Fruit fly (Drosophila melanogaster) whole organism, embryonic: ENCODE results near the gene CG11178.

Source experiments
- BEAF-32 ChIP-seq: fragments of 200-800 bp; sonication (Bioruptor generic); optimal IDR thresholded peaks from 3 replicates; lab custom pipeline; 2017; ENCODE audit warnings: missing biosample characterization, missing genetic modification characterization, mild to moderate bottlenecking, moderate library complexity, missing genetic modification reagents
- CG10321 ChIP-seq: fragments of 200-800 bp; sonication (Bioruptor generic); IDR thresholded peaks from 2 replicates; pipeline ENCODE4 v1.3.6; 2022; ENCODE audit warnings: missing biosample characterization, missing genetic modification characterization
- CG10431 ChIP-seq: fragments of 200-800 bp; sonication (Bioruptor generic); optimal IDR thresholded peaks from 3 replicates; lab custom pipeline; 2018; ENCODE audit warnings: missing biosample characterization, mild to moderate bottlenecking, missing genetic modification characterization
- CG10654 ChIP-seq: fragments of 200-800 bp; sonication (Bioruptor generic); optimal IDR thresholded peaks from 2 replicates; lab custom pipeline; 2016; ENCODE audit warnings: missing biosample characterization, missing genetic modification characterization
- CG11093 ChIP-seq: fragments of 200-800 bp; sonication (Bioruptor generic); IDR thresholded peaks from 3 replicates; pipeline ENCODE4 v1.3.6; 2022; ENCODE audit warnings: missing biosample characterization, missing genetic modification characterization
- CG11456 ChIP-seq: fragments of 200-800 bp; sonication (Bioruptor generic); IDR thresholded peaks from 3 replicates; pipeline ENCODE4 v1.3.6; 2022; ENCODE audit warnings: missing biosample characterization, missing genetic modification characterization
- CG11560 ChIP-seq: fragments of 200-800 bp; sonication (Bioruptor generic); IDR thresholded peaks from 3 replicates; pipeline ENCODE4 v1.3.6; 2022; ENCODE audit warnings: missing biosample characterization, missing genetic modification characterization
- CG13287 ChIP-seq: fragments of 200-800 bp; sonication (Bioruptor generic); IDR thresholded peaks from 2 replicates; pipeline ENCODE4 v1.3.6; 2022; ENCODE audit warnings: missing biosample characterization, missing genetic modification characterization; ENCODE audit not compliant: partially characterized antibody
- CG13894 ChIP-seq: fragments of 200-800 bp; sonication (Bioruptor generic); optimal IDR thresholded peaks from 3 replicates; lab custom pipeline; 2018; ENCODE audit warnings: missing biosample characterization, mild to moderate bottlenecking, missing genetic modification characterization, moderate library complexity
- CG1603 ChIP-seq: fragments of 200-800 bp; sonication (Bioruptor generic); optimal IDR thresholded peaks from 2 replicates; lab custom pipeline; 2019; ENCODE audit warnings: missing biosample characterization, mild to moderate bottlenecking, missing genetic modification characterization, moderate library complexity
- CG17186 ChIP-seq: fragments of 200-800 bp; sonication (Bioruptor generic); optimal IDR thresholded peaks from 3 replicates; lab custom pipeline; 2017; ENCODE audit warnings: missing biosample characterization, missing genetic modification reagents, missing genetic modification characterization
- CG17328 ChIP-seq: fragments of 200-800 bp; sonication (Bioruptor generic); IDR thresholded peaks from 2 replicates; pipeline ENCODE4 v1.3.6; 2022; ENCODE audit warnings: missing biosample characterization, missing genetic modification characterization
- CG18476 ChIP-seq: fragments of 200-800 bp; sonication (Bioruptor generic); optimal IDR thresholded peaks from 2 replicates; lab custom pipeline; 2016; ENCODE audit warnings: missing biosample characterization, mild to moderate bottlenecking, missing genetic modification characterization
- CG2202 ChIP-seq: fragments of 200-800 bp; sonication (Bioruptor generic); optimal IDR thresholded peaks from 2 replicates; lab custom pipeline; 2018; ENCODE audit warnings: missing biosample characterization, mild to moderate bottlenecking, missing genetic modification characterization
- CG2889 ChIP-seq: fragments of 200-800 bp; sonication (Bioruptor generic); IDR thresholded peaks from 3 replicates; pipeline ENCODE4 v1.3.6; 2022; ENCODE audit warnings: missing biosample characterization, missing genetic modification characterization
- CG30431 ChIP-seq: fragments of 200-800 bp; sonication (Bioruptor generic); optimal IDR thresholded peaks from 2 replicates; lab custom pipeline; 2017; ENCODE audit warnings: missing biosample characterization, missing genetic modification characterization
- CG31388 ChIP-seq: fragments of 200-800 bp; sonication (Bioruptor generic); optimal IDR thresholded peaks from 2 replicates; lab custom pipeline; 2016; ENCODE audit warnings: missing biosample characterization, missing genetic modification characterization
- CG34376 ChIP-seq: fragments of 200-800 bp; sonication (Bioruptor generic); optimal IDR thresholded peaks from 2 replicates; lab custom pipeline; 2018; ENCODE audit warnings: missing biosample characterization, mild to moderate bottlenecking, missing genetic modification characterization
- CG3838 ChIP-seq: fragments of 200-800 bp; sonication (Bioruptor generic); optimal IDR thresholded peaks from 3 replicates; lab custom pipeline; 2016; ENCODE audit warnings: missing biosample characterization, missing genetic modification characterization
- CG3995 ChIP-seq: fragments of 200-800 bp; sonication (Bioruptor generic); optimal IDR thresholded peaks from 3 replicates; lab custom pipeline; 2016; ENCODE audit warnings: missing biosample characterization, missing genetic modification characterization
- CG7372 ChIP-seq: fragments of 200-800 bp; sonication (Bioruptor generic); IDR thresholded peaks from 2 replicates; pipeline ENCODE4 v1.3.6; 2022; ENCODE audit warnings: missing biosample characterization, missing genetic modification characterization
- CG8478 ChIP-seq: fragments of >200 bp; optimal IDR thresholded peaks from 2 replicates; lab custom pipeline; 2018
- Doc2 ChIP-seq: fragments of 200-800 bp; sonication (Bioruptor generic); IDR thresholded peaks from 2 replicates; pipeline ENCODE4 v1.3.6; 2022; ENCODE audit warnings: missing biosample characterization, missing genetic modification characterization
- Hr3 ChIP-seq: fragments of 200-800 bp; sonication (Bioruptor generic); optimal IDR thresholded peaks from 3 replicates; lab custom pipeline; 2016; ENCODE audit warnings: missing biosample characterization, missing genetic modification characterization
- Hr78 ChIP-seq, 2 experiments: fragments of 200-800 bp in 1 of 2; fragments of >200 bp in 1 of 2; sonication (Bioruptor generic) in 1 of 2; optimal IDR thresholded peaks; 2 replicates each; lab custom pipeline; 2017 to 2019; ENCODE audit warnings: missing biosample characterization in 2 of 2, missing genetic modification characterization in 2 of 2, mild to moderate bottlenecking in 1 of 2, moderate library complexity in 1 of 2
- Lhr ChIP-seq: fragments of 200-800 bp; sonication (Bioruptor generic); optimal IDR thresholded peaks from 3 replicates; lab custom pipeline; 2017; ENCODE audit warnings: mild to moderate bottlenecking, missing biosample characterization, missing genetic modification reagents, missing genetic modification characterization
- Lim3 ChIP-seq: fragments of 200-800 bp; sonication (Bioruptor generic); IDR thresholded peaks from 2 replicates; pipeline ENCODE4 v1.3.6; 2022; ENCODE audit warnings: missing biosample characterization, missing genetic modification characterization
- Optix ChIP-seq: fragments of 200-800 bp; sonication (Bioruptor generic); IDR thresholded peaks from 3 replicates; pipeline ENCODE4 v1.3.6; 2022; ENCODE audit warnings: missing biosample characterization, missing genetic modification characterization
- ac ChIP-seq: fragments of 200-800 bp; sonication (Bioruptor generic); optimal IDR thresholded peaks from 3 replicates; lab custom pipeline; 2017; ENCODE audit warnings: missing biosample characterization, mild to moderate bottlenecking, missing genetic modification characterization
- bowl ChIP-seq: fragments of 200-800 bp; sonication (Bioruptor generic); IDR thresholded peaks from 2 replicates; pipeline ENCODE4 v1.3.6; 2022; ENCODE audit warnings: missing biosample characterization, missing genetic modification characterization
- chinmo ChIP-seq: fragments of 200-800 bp; sonication (Bioruptor generic); IDR thresholded peaks from 4 replicates; pipeline ENCODE4 v1.3.6; 2022; ENCODE audit warnings: missing biosample characterization, missing genetic modification characterization; ENCODE audit not compliant: partially characterized antibody
- corto ChIP-seq: fragments of 200-800 bp; sonication (Bioruptor generic); optimal IDR thresholded peaks from 2 replicates; lab custom pipeline; 2016; ENCODE audit warnings: missing biosample characterization, mild to moderate bottlenecking, missing genetic modification characterization, moderate library complexity
- dysf ChIP-seq: fragments of 200-800 bp; sonication (Bioruptor generic); IDR thresholded peaks from 3 replicates; pipeline ENCODE4 v1.3.6; 2022; ENCODE audit warnings: missing biosample characterization, missing genetic modification characterization
- fd102C ChIP-seq: fragments of 200-800 bp; sonication (Bioruptor generic); optimal IDR thresholded peaks from 2 replicates; lab custom pipeline; 2018; ENCODE audit warnings: missing biosample characterization, mild to moderate bottlenecking, missing genetic modification characterization, moderate library complexity
- her ChIP-seq: fragments of 200-800 bp; sonication (Bioruptor generic); optimal IDR thresholded peaks from 2 replicates; lab custom pipeline; 2016; ENCODE audit warnings: missing biosample characterization, missing genetic modification characterization
- klu ChIP-seq: fragments of 200-800 bp; sonication (Bioruptor generic); IDR thresholded peaks from 2 replicates; pipeline ENCODE4 v1.3.6; 2022; ENCODE audit warnings: missing biosample characterization, missing genetic modification characterization
- oc ChIP-seq: fragments of 200-800 bp; sonication (Bioruptor generic); optimal IDR thresholded peaks from 2 replicates; lab custom pipeline; 2018; ENCODE audit warnings: missing biosample characterization, mild to moderate bottlenecking, missing genetic modification characterization, moderate library complexity
- p53 ChIP-seq: fragments of 200-800 bp; sonication (Bioruptor generic); optimal IDR thresholded peaks from 2 replicates; lab custom pipeline; 2016; ENCODE audit warnings: missing biosample characterization, missing genetic modification characterization
- schlank ChIP-seq: fragments of 200-800 bp; sonication (Bioruptor generic); optimal IDR thresholded peaks from 2 replicates; lab custom pipeline; 2018; ENCODE audit warnings: missing biosample characterization, mild to moderate bottlenecking, missing genetic modification characterization
- scrt ChIP-seq: fragments of 200-800 bp; sonication (Bioruptor generic); optimal IDR thresholded peaks from 2 replicates; lab custom pipeline; 2018; ENCODE audit warnings: missing biosample characterization, mild to moderate bottlenecking, missing genetic modification characterization, moderate library complexity
- shn ChIP-seq: fragments of 200-800 bp; sonication (Bioruptor generic); optimal IDR thresholded peaks from 3 replicates; lab custom pipeline; 2016; ENCODE audit warnings: missing biosample characterization, missing genetic modification characterization
- sim ChIP-seq: fragments of 200-800 bp; sonication (Bioruptor generic); IDR thresholded peaks from 2 replicates; pipeline ENCODE4 v1.3.6; 2022; ENCODE audit warnings: missing biosample characterization, missing genetic modification characterization
- sna ChIP-seq: fragments of 200-800 bp; sonication (Bioruptor generic); IDR thresholded peaks from 2 replicates; pipeline ENCODE4 v1.3.6; 2022; ENCODE audit warnings: missing biosample characterization, missing genetic modification characterization; ENCODE audit not compliant: partially characterized antibody
- tap ChIP-seq: fragments of 200-800 bp; optimal IDR thresholded peaks from 3 replicates; lab custom pipeline; 2019; ENCODE audit warnings: missing biosample characterization, mild to moderate bottlenecking, missing genetic modification characterization, moderate library complexity
- tio ChIP-seq: fragments of 200-800 bp; sonication (Bioruptor generic); optimal IDR thresholded peaks from 2 replicates; lab custom pipeline; 2017; ENCODE audit warnings: missing biosample characterization, missing genetic modification characterization, inconsistent platforms
- trem ChIP-seq: fragments of 200-800 bp; optimal IDR thresholded peaks from 3 replicates; lab custom pipeline; 2019; ENCODE audit warnings: missing biosample characterization, mild to moderate bottlenecking, missing genetic modification characterization, moderate library complexity
- tup ChIP-seq: fragments of 200-800 bp; sonication (Bioruptor generic); optimal IDR thresholded peaks from 2 replicates; lab custom pipeline; 2016; ENCODE audit warnings: missing biosample characterization, mild to moderate bottlenecking, missing genetic modification characterization, moderate library complexity
- zf30C ChIP-seq: fragments of 200-800 bp; sonication (Bioruptor generic); optimal IDR thresholded peaks from 3 replicates; lab custom pipeline; 2018; ENCODE audit warnings: missing biosample characterization, mild to moderate bottlenecking, missing genetic modification characterization

The CG11178 gene

dm6 chrX:13563483-13564443 lies 41.7 kb upstream of the CG11178 start, which contains the start of the genes CG46311 and Tpst (continued):
- TF ChIP-seq sim, result no peak
- no peak for TF ChIP-seq fd102C (GFP tag; lab: Kevin White, UChicago)
- TF ChIP-seq CG18476 (GFP tag; lab: Kevin White, UChicago), result no peak
- peak; percentile 77 for TF ChIP-seq CG17328
- no peak for TF ChIP-seq Doc2
- no peak for TF ChIP-seq CG2889 (GFP tag; lab: Robert Waterston, UW)
- TF ChIP-seq tap (tag; lab: Kevin White, UChicago), result no peak
- 0 out of 2 replicates have a peak, but pooled peaks have one; percentile 34 for TF ChIP-seq sna (GFP tag; lab: Robert Waterston, UW)
- TF ChIP-seq CG7372 (GFP tag; lab: Robert Waterston, UW), result peak; percentile 33; the same call in 1 of the 2 replicates
- TF ChIP-seq tio (GFP tag; lab: Kevin White, UChicago), result peak; percentile 21
- TF ChIP-seq CG13287 (GFP tag; lab: Robert Waterston, UW), result peak; percentile 51
- TF ChIP-seq CG10431, result peak; percentile 21
- TF ChIP-seq CG1603, result peak; percentile 80
- no peak for TF ChIP-seq Hr78 (GFP tag; optimal IDR thresholded peaks at IDR 0.05; lab: Kevin White, UChicago)
- no peak for TF ChIP-seq corto (GFP tag; lab: Kevin White, UChicago)
- peak; percentile 60; the same call in 1 of the 3 replicates for TF ChIP-seq Optix (GFP tag; lab: Robert Waterston, UW)
- no peak for TF ChIP-seq oc (tag; lab: Kevin White, UChicago)
- TF ChIP-seq CG30431 (GFP tag; lab: Kevin White, UChicago), result peak; percentile 28
- no peak for TF ChIP-seq klu
- no peak for TF ChIP-seq CG34376 (GFP tag; lab: Kevin White, UChicago)
- 0 out of 4 replicates have a peak, but pooled peaks have one; percentile 71 for TF ChIP-seq chinmo
- no peak for TF ChIP-seq zf30C (GFP tag; lab: Kevin White, UChicago)
- peak; percentile 93 for TF ChIP-seq CG11456 (GFP tag; lab: Robert Waterston, UW)
- peak; percentile 23 for TF ChIP-seq CG10654 (GFP tag; lab: Kevin White, UChicago)
- TF ChIP-seq BEAF-32 (GFP tag; lab: Kevin White, UChicago), result peak; percentile 48
- no peak for TF ChIP-seq CG3995 (GFP tag; lab: Kevin White, UChicago)
- peak; percentile 57; the same call in 2 of the 3 replicates for TF ChIP-seq CG11560 (tag; lab: Robert Waterston, UW)
- no peak for TF ChIP-seq ac (GFP tag; lab: Kevin White, UChicago)
- TF ChIP-seq Hr3 (GFP tag; lab: Kevin White, UChicago), result peak; percentile 54
- peak; percentile 48 for TF ChIP-seq scrt (GFP tag; lab: Kevin White, UChicago)
- TF ChIP-seq Lim3, result no peak
- TF ChIP-seq her (GFP tag; lab: Kevin White, UChicago), result peak; percentile 62
- no peak for TF ChIP-seq CG13894
- TF ChIP-seq CG3838 (GFP tag; lab: Kevin White, UChicago), result peak; percentile 70
- TF ChIP-seq CG2202 (tag; lab: Kevin White, UChicago), result no peak
- peak; percentile 86 for TF ChIP-seq CG17186
- peak; percentile 98 for TF ChIP-seq Lhr (GFP tag; lab: Kevin White, UChicago)
- TF ChIP-seq schlank, result no peak
- TF ChIP-seq CG8478, result no peak
- no peak for TF ChIP-seq tup
- TF ChIP-seq bowl (GFP tag; lab: Robert Waterston, UW), result no peak
- no peak for TF ChIP-seq CG11093
- TF ChIP-seq shn (GFP tag; lab: Kevin White, UChicago), result peak; percentile 51
- TF ChIP-seq dysf, result peak; percentile 70
- TF ChIP-seq p53 (GFP tag; lab: Kevin White, UChicago), result peak; percentile 64
- peak; percentile 43 for TF ChIP-seq trem (tag; lab: Kevin White, UChicago)
- peak; percentile 2 for TF ChIP-seq CG31388
- TF ChIP-seq CG10321 (GFP tag; lab: Robert Waterston, UW), result 0 out of 2 replicates have a peak, but pooled peaks have one; percentile 41
